Worm (Caenorhabditis elegans): ENCODE results near the gene unc-61.

Gene unc-61

DNA sequence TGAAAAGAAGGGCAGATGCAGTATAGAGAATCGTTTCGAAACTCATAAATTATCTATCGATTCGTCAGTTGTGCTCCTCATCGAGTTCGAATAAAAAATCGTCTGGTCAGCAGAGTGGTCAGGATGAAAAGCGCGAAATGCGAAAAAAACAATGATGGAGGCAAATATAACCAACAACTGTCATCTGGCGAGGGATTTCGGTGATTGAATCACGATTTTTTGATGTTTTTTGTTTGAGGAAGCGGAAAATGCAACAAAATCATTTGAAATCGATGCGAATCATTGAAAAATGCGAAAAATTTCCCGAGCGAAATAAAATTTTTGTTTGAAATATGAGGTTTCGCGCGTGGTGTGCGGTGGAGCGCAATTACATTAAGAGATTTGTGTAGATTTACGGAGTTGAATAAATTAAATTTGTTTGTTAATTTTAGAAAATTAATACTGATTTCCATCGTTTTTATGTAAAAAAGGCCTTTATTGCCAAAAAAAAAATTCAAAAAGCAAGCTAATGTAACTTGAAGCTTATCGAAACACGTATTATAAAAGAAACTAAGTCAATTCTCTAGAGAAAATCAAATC is at the start of gene unc-61:
Gene unc-61, minus strand, starts transcription at position 51 of the 579 bp plus-strand sequence.
- TF ChIP-seq lsy-2 (tag; optimal IDR thresholded peaks at IDR 0.05) = peak in 1 of 2 experiments; percentile 63
- TF ChIP-seq mef-2 (tag; optimal IDR thresholded peaks at IDR 0.05) = no peak
- no peak for TF ChIP-seq ztf-11 (tag; optimal IDR thresholded peaks at IDR 0.05)
- peak in 1 of 3 experiments; percentile 49 for TF ChIP-seq ceh-82 (tag; optimal IDR thresholded peaks at IDR 0.05)
- TF ChIP-seq nhr-90 (tag; optimal IDR thresholded peaks at IDR 0.05; ENCODE audit: poor library complexity) = no peak
- no peak for TF ChIP-seq ama-1 (optimal IDR thresholded peaks at IDR 0.05)
- TF ChIP-seq unc-86 (tag; optimal IDR thresholded peaks at IDR 0.05) = no peak
- peak; percentile 31 for TF ChIP-seq xbp-1 (tag; optimal IDR thresholded peaks at IDR 0.05)
- TF ChIP-seq blmp-1 (tag; optimal IDR thresholded peaks at IDR 0.05) = peak; percentile 5
- no peak for TF ChIP-seq tbx-2 (tag; optimal IDR thresholded peaks at IDR 0.05)
- no peak for TF ChIP-seq vab-15 (tag; optimal IDR thresholded peaks at IDR 0.05)
- TF ChIP-seq elt-3 (tag; optimal IDR thresholded peaks at IDR 0.05) = peak in 1 of 6 experiments; percentile 9
- TF ChIP-seq nhr-85 (tag) = no peak
- peak; percentile 24; the same call in 1 of the 2 replicates for TF ChIP-seq nhr-19 (GFP tag; conservative IDR thresholded peaks at IDR 0.05)
- no peak for TF ChIP-seq alr-1 (tag; optimal IDR thresholded peaks at IDR 0.05; ENCODE audit: borderline replicate concordance)
- no peak for TF ChIP-seq lin-39 (tag; optimal IDR thresholded peaks at IDR 0.05)
- TF ChIP-seq sup-37 (GFP tag; optimal IDR thresholded peaks at IDR 0.05) = no peak
- TF ChIP-seq lin-15B (tag; optimal IDR thresholded peaks at IDR 0.05) = peak; percentile 45
- TF ChIP-seq nhr-77 (tag; optimal IDR thresholded peaks at IDR 0.05) = no peak
- no peak for TF ChIP-seq zag-1 (tag; optimal IDR thresholded peaks at IDR 0.05)
- no peak for TF ChIP-seq jun-1 (tag; optimal IDR thresholded peaks at IDR 0.05)
- TF ChIP-seq nhr-47 (tag; optimal IDR thresholded peaks at IDR 0.05) = no peak
- TF ChIP-seq fkh-8 (tag; optimal IDR thresholded peaks at IDR 0.05) = no peak
- TF ChIP-seq C34B4.2 (tag; optimal IDR thresholded peaks at IDR 0.05) = no peak
- TF ChIP-seq ztf-4 (tag; optimal IDR thresholded peaks at IDR 0.05) = no peak
- TF ChIP-seq ces-1 (GFP tag; optimal IDR thresholded peaks at IDR 0.05) = no peak
- no peak for TF ChIP-seq pag-3 (tag; optimal IDR thresholded peaks at IDR 0.05; ENCODE audit: borderline replicate concordance, insufficient read depth)
- no peak for TF ChIP-seq nhr-12 (tag; optimal IDR thresholded peaks at IDR 0.05)
- no peak for TF ChIP-seq Y116A8C.19 (tag; optimal IDR thresholded peaks at IDR 0.05; ENCODE audit: borderline replicate concordance)
- no peak for TF ChIP-seq sptf-1 (tag; optimal IDR thresholded peaks at IDR 0.05)
- peak; percentile 26 for TF ChIP-seq C16A3.4 (tag; optimal IDR thresholded peaks at IDR 0.05)
- no peak for TF ChIP-seq snpc-4 (tag; optimal IDR thresholded peaks at IDR 0.05)
- no peak for TF ChIP-seq mdl-1 (tag; optimal IDR thresholded peaks at IDR 0.05)
- no peak for TF ChIP-seq ceh-63 (GFP tag; optimal IDR thresholded peaks at IDR 0.05)
- TF ChIP-seq mep-1 (tag; optimal IDR thresholded peaks at IDR 0.05) = peak; percentile 15
- TF ChIP-seq irx-1 (tag; optimal IDR thresholded peaks at IDR 0.05) = no peak
- peak; percentile 38 for TF ChIP-seq snu-23 (GFP tag; optimal IDR thresholded peaks at IDR 0.05)
- no peak for TF ChIP-seq hpl-2 (GFP tag; optimal IDR thresholded peaks at IDR 0.05)
- TF ChIP-seq elt-2 (tag; optimal IDR thresholded peaks at IDR 0.05) = no peak
- no peak for TF ChIP-seq fos-1 (tag; optimal IDR thresholded peaks at IDR 0.05)
- peak; percentile 28 for TF ChIP-seq rnt-1 (tag; optimal IDR thresholded peaks at IDR 0.05)
- TF ChIP-seq fkh-10 (GFP tag; optimal IDR thresholded peaks at IDR 0.05) = no peak
- no peak for TF ChIP-seq sox-4 (tag; optimal IDR thresholded peaks at IDR 0.05)
- no peak for TF ChIP-seq fkh-4 (tag; optimal IDR thresholded peaks at IDR 0.05; ENCODE audit: borderline replicate concordance)
- TF ChIP-seq isw-1 (GFP tag; IDR thresholded peaks at IDR 0.05) = 0 out of 2 replicates have a peak, but pooled peaks have one; percentile 7
- no peak for TF ChIP-seq zip-4 (GFP tag; optimal IDR thresholded peaks at IDR 0.05)
- TF ChIP-seq C04F5.9 (tag; optimal IDR thresholded peaks at IDR 0.05) = no peak
- TF ChIP-seq unc-62 (GFP tag; optimal IDR thresholded peaks at IDR 0.05) = no peak
- TF ChIP-seq egl-13 (tag; optimal IDR thresholded peaks at IDR 0.05) = no peak
- TF ChIP-seq ets-5 (GFP tag; IDR thresholded peaks at IDR 0.05) = no peak
- TF ChIP-seq ceh-8 (GFP tag; optimal IDR thresholded peaks at IDR 0.05) = no peak
- peak; percentile 35 for TF ChIP-seq F16B12.6 (tag; optimal IDR thresholded peaks at IDR 0.05)
- no peak for TF ChIP-seq aly-2 (tag; optimal IDR thresholded peaks at IDR 0.05)
